Fruit fly (Drosophila melanogaster): ENCODE results near the gene CG3285.

DNA sequence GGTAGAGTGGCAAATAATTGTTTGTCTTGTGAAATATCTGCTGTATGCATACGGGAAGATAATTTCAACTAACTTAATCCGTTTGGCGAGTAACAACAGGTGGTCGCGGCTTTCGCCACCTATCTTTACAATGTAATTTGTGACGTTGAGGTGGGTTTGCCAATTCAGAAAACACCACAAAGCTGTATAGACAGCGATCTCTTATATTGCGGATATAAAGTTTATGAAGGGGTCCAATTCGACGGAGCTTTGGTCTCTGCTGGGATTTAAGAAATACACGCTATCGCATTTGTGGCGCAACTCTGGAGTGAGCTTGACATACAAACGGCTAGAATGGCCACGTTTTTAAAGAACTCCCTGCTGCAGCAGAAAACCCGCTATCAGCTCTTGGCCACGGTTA is 3.1 kb upstream of the CG3285 start, which contains the start of gene CG33282:
- TF ChIP-seq CTCF (optimal IDR thresholded peaks at IDR 0.05), result no peak
- no peak for TF ChIP-seq CG8478 (optimal IDR thresholded peaks at IDR 0.05)

Measured in S2 (cell line).